Worm (Caenorhabditis elegans): ENCODE results near the gene cya-2.

DNA sequence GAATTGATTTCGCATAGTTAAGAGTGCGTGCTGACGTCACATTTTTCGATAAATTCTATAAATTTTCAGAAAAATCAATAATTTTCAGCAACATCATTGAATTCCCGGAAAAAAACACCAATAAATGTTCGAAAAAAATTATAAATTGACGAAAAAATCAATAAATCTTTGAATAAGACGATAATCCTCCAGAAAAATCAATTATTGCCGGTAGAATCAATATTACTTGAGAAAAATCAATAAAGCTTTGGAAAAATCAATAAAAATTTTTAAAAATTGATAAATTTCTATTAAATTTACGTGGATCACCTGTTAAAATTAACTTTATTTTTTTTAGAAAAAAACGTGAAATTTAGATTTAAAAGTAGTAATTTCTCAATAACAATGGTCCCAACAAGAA lies 9.6 kb downstream of the cya-2 start:
- TF ChIP-seq snpc-4 (tag; optimal IDR thresholded peaks at IDR 0.05) (no peak), bed-3 (GFP tag; optimal IDR thresholded peaks at IDR 0.05) (no peak), unc-39 (tag; optimal IDR thresholded peaks at IDR 0.05) (no peak), mep-1 (tag; optimal IDR thresholded peaks at IDR 0.05) (no peak), nhr-76 (tag; optimal IDR thresholded peaks at IDR 0.05) (no peak), lin-13 (tag; optimal IDR thresholded peaks at IDR 0.05) (no peak), ceh-43 (GFP tag; optimal IDR thresholded peaks at IDR 0.05) (no peak), blmp-1 (tag; optimal IDR thresholded peaks at IDR 0.05) (no peak), lsy-2 (tag; optimal IDR thresholded peaks at IDR 0.05) (no peak), nhr-28 (tag; optimal IDR thresholded peaks at IDR 0.05) (no peak)
